Fruit fly (Drosophila melanogaster) whole organism, embryonic: Measurements from ENCODE around the gene Rok.

ENCODE experiments used
- BtbVII ChIP-seq: fragments of 200-800 bp; sonication (Bioruptor generic); optimal IDR thresholded peaks from 3 replicates; lab custom pipeline; 2017; ENCODE audit warnings: missing biosample characterization, mild to moderate bottlenecking, missing genetic modification characterization
- C15 ChIP-seq: fragments of 200-800 bp; sonication (Bioruptor generic); IDR thresholded peaks from 3 replicates; pipeline ENCODE4 v1.3.6; 2022; ENCODE audit warnings: missing biosample characterization, missing genetic modification characterization
- CG10209 ChIP-seq: fragments of 200-800 bp; sonication (Bioruptor generic); optimal IDR thresholded peaks from 3 replicates; lab custom pipeline; 2017; ENCODE audit warnings: missing biosample characterization, mild to moderate bottlenecking, missing genetic modification characterization, missing genetic modification reagents
- CG1024 ChIP-seq: fragments of 200-800 bp; sonication (Bioruptor generic); IDR thresholded peaks from 2 replicates; pipeline ENCODE4 v1.3.6; 2022; ENCODE audit warnings: missing biosample characterization, missing genetic modification characterization
- CG10431 ChIP-seq: fragments of 200-800 bp; sonication (Bioruptor generic); optimal IDR thresholded peaks from 3 replicates; lab custom pipeline; 2018; ENCODE audit warnings: missing biosample characterization, mild to moderate bottlenecking, missing genetic modification characterization
- CG11456 ChIP-seq: fragments of 200-800 bp; sonication (Bioruptor generic); IDR thresholded peaks from 3 replicates; pipeline ENCODE4 v1.3.6; 2022; ENCODE audit warnings: missing biosample characterization, missing genetic modification characterization
- CG13894 ChIP-seq: fragments of 200-800 bp; sonication (Bioruptor generic); optimal IDR thresholded peaks from 3 replicates; lab custom pipeline; 2018; ENCODE audit warnings: missing biosample characterization, mild to moderate bottlenecking, missing genetic modification characterization, moderate library complexity
- CG14014 ChIP-seq: fragments of 200-800 bp; sonication (Bioruptor generic); IDR thresholded peaks from 2 replicates; pipeline ENCODE4 v1.3.6; 2022; ENCODE audit warnings: missing biosample characterization, missing genetic modification characterization
- CG14860 ChIP-seq: fragments of 200-800 bp; sonication (Bioruptor generic); IDR thresholded peaks from 3 replicates; pipeline ENCODE4 v1.3.6; 2022; ENCODE audit warnings: missing biosample characterization, missing genetic modification characterization; ENCODE audit not compliant: partially characterized antibody
- CG15011 ChIP-seq: fragments of 200-800 bp; sonication (Bioruptor generic); optimal IDR thresholded peaks from 3 replicates; lab custom pipeline; 2018; ENCODE audit warnings: missing biosample characterization, mild to moderate bottlenecking, missing genetic modification characterization
- CG1603 ChIP-seq: fragments of 200-800 bp; sonication (Bioruptor generic); optimal IDR thresholded peaks from 2 replicates; lab custom pipeline; 2019; ENCODE audit warnings: missing biosample characterization, mild to moderate bottlenecking, missing genetic modification characterization, moderate library complexity
- CG16815 ChIP-seq: fragments of 200-800 bp; sonication (Bioruptor generic); optimal IDR thresholded peaks from 3 replicates; lab custom pipeline; 2017; ENCODE audit warnings: missing biosample characterization, mild to moderate bottlenecking, missing genetic modification characterization
- CG1792 ChIP-seq: fragments of 200-800 bp; sonication (Bioruptor generic); optimal IDR thresholded peaks from 2 replicates; lab custom pipeline; 2016; ENCODE audit warnings: missing biosample characterization, missing genetic modification characterization
- CG1832 ChIP-seq: fragments of 200-800 bp; sonication (Bioruptor generic); optimal IDR thresholded peaks from 2 replicates; lab custom pipeline; 2017; ENCODE audit warnings: missing biosample characterization, mild to moderate bottlenecking, missing genetic modification characterization, inconsistent platforms
- CG18764 ChIP-seq: fragments of 200-800 bp; sonication (Bioruptor generic); optimal IDR thresholded peaks from 3 replicates; lab custom pipeline; 2016; ENCODE audit warnings: missing biosample characterization, missing genetic modification characterization
- CG2202 ChIP-seq: fragments of 200-800 bp; sonication (Bioruptor generic); optimal IDR thresholded peaks from 2 replicates; lab custom pipeline; 2018; ENCODE audit warnings: missing biosample characterization, mild to moderate bottlenecking, missing genetic modification characterization
- CG3995 ChIP-seq: fragments of 200-800 bp; sonication (Bioruptor generic); optimal IDR thresholded peaks from 3 replicates; lab custom pipeline; 2016; ENCODE audit warnings: missing biosample characterization, missing genetic modification characterization
- CG4282 ChIP-seq: fragments of 200-800 bp; sonication (Bioruptor generic); optimal IDR thresholded peaks from 2 replicates; lab custom pipeline; 2016; ENCODE audit warnings: missing biosample characterization, missing genetic modification characterization
- CG4328 ChIP-seq: fragments of 200-800 bp; sonication (Bioruptor generic); optimal IDR thresholded peaks from 3 replicates; lab custom pipeline; 2017; ENCODE audit warnings: missing biosample characterization, missing genetic modification reagents, missing genetic modification characterization
- CG6175 ChIP-seq: fragments of 200-800 bp; sonication (Bioruptor generic); IDR thresholded peaks from 3 replicates; pipeline ENCODE4 v1.3.6; 2022; ENCODE audit warnings: missing biosample characterization, missing genetic modification characterization
- CG7928 ChIP-seq: fragments of 200-800 bp; sonication (Bioruptor generic); optimal IDR thresholded peaks from 2 replicates; lab custom pipeline; 2017; ENCODE audit warnings: missing biosample characterization, mild to moderate bottlenecking, missing genetic modification characterization
- CG8281 ChIP-seq: fragments of 200-800 bp; sonication (Bioruptor generic); optimal IDR thresholded peaks from 2 replicates; lab custom pipeline; 2018; ENCODE audit warnings: missing biosample characterization, mild to moderate bottlenecking, missing genetic modification characterization, moderate library complexity
- CG8359 ChIP-seq: fragments of 200-800 bp; sonication (Bioruptor generic); optimal IDR thresholded peaks from 2 replicates; lab custom pipeline; 2017; ENCODE audit warnings: missing biosample characterization, mild to moderate bottlenecking, missing genetic modification characterization, borderline replicate concordance
- D ChIP-seq, 2 experiments: fragments of 200-800 bp in 1 of 2; fragments of >200 bp in 1 of 2; sonication (Bioruptor generic) in 1 of 2; optimal IDR thresholded peaks; 2 replicates in 1 of 2; 3 replicates in 1 of 2; lab custom pipeline; 2017; ENCODE audit warnings: mild to moderate bottlenecking in 1 of 2, missing biosample characterization in 1 of 2, missing genetic modification characterization in 1 of 2, missing genetic modification reagents in 1 of 2
- Deaf1 ChIP-seq: fragments of 200-800 bp; optimal IDR thresholded peaks from 3 replicates; lab custom pipeline; 2019; ENCODE audit warnings: missing biosample characterization, mild to moderate bottlenecking, missing genetic modification characterization, moderate library complexity
- E2f1 ChIP-seq: fragments of 200-800 bp; sonication (Bioruptor generic); IDR thresholded peaks from 2 replicates; pipeline ENCODE4 v1.3.6; 2022; ENCODE audit warnings: missing biosample characterization, missing genetic modification characterization
- Hmr ChIP-seq: fragments of 200-800 bp; sonication (Bioruptor generic); optimal IDR thresholded peaks from 3 replicates; lab custom pipeline; 2017; ENCODE audit warnings: mild to moderate bottlenecking, missing biosample characterization, missing genetic modification reagents, missing genetic modification characterization
- Hmx ChIP-seq: fragments of 200-800 bp; sonication (Bioruptor generic); optimal IDR thresholded peaks from 2 replicates; lab custom pipeline; 2016; ENCODE audit warnings: missing biosample characterization, missing genetic modification characterization
- MTF-1 ChIP-seq: fragments of 200-800 bp; sonication (Bioruptor generic); optimal IDR thresholded peaks from 2 replicates; lab custom pipeline; 2018; ENCODE audit warnings: missing biosample characterization, mild to moderate bottlenecking, missing genetic modification characterization, borderline replicate concordance
- Mad ChIP-seq: fragments of 200-800 bp; sonication (Bioruptor generic); optimal IDR thresholded peaks from 2 replicates; lab custom pipeline; 2016; ENCODE audit warnings: missing biosample characterization, missing genetic modification characterization
- Optix ChIP-seq: fragments of 200-800 bp; sonication (Bioruptor generic); IDR thresholded peaks from 3 replicates; pipeline ENCODE4 v1.3.6; 2022; ENCODE audit warnings: missing biosample characterization, missing genetic modification characterization
- PHDP ChIP-seq: fragments of 200-800 bp; sonication (Bioruptor generic); optimal IDR thresholded peaks from 3 replicates; lab custom pipeline; 2018; ENCODE audit warnings: missing biosample characterization, mild to moderate bottlenecking, missing genetic modification characterization, moderate library complexity
- Ravus ChIP-seq: fragments of 200-800 bp; sonication (Bioruptor generic); IDR thresholded peaks from 2 replicates; pipeline ENCODE4 v1.3.6; 2022; ENCODE audit warnings: missing biosample characterization, missing genetic modification characterization
- bsh ChIP-seq, 2 experiments: fragments of 200-800 bp; sonication (Bioruptor generic); optimal IDR thresholded peaks; 2 replicates each; lab custom pipeline; 2017 to 2018; ENCODE audit warnings: mild to moderate bottlenecking in 2 of 2, missing biosample characterization in 2 of 2, missing genetic modification characterization in 2 of 2, moderate library complexity in 1 of 2
- chn ChIP-seq: fragments of 200-800 bp; sonication (Bioruptor generic); optimal IDR thresholded peaks from 2 replicates; lab custom pipeline; 2016; ENCODE audit warnings: missing biosample characterization, missing genetic modification characterization
- dati ChIP-seq: fragments of 200-800 bp; sonication (Bioruptor generic); IDR thresholded peaks from 2 replicates; pipeline ENCODE4 v1.3.6; 2022; ENCODE audit warnings: missing biosample characterization, missing genetic modification characterization
- eve ChIP-seq, 2 experiments: fragments of >200 bp; optimal IDR thresholded peaks; 2 replicates each; lab custom pipeline; 2017; ENCODE audit warnings: missing biosample characterization in 2 of 2, missing genetic modification characterization in 2 of 2
- fd102C ChIP-seq: fragments of 200-800 bp; sonication (Bioruptor generic); optimal IDR thresholded peaks from 2 replicates; lab custom pipeline; 2018; ENCODE audit warnings: missing biosample characterization, mild to moderate bottlenecking, missing genetic modification characterization, moderate library complexity
- fd64A ChIP-seq: fragments of 200-800 bp; sonication (Bioruptor generic); optimal IDR thresholded peaks from 3 replicates; lab custom pipeline; 2018; ENCODE audit warnings: missing biosample characterization, mild to moderate bottlenecking, missing genetic modification characterization
- lov ChIP-seq, 2 experiments: fragments of 200-800 bp in 1 of 2; fragments of >200 bp in 1 of 2; sonication (Bioruptor generic) in 1 of 2; IDR thresholded peaks in 1 of 2; optimal IDR thresholded peaks in 1 of 2; 2 replicates in 1 of 2; 3 replicates in 1 of 2; pipeline versions ENCODE4 v1.3.6 to Lab custom; 2017 to 2022; ENCODE audit warnings: missing biosample characterization in 1 of 2, missing genetic modification characterization in 1 of 2
- luna ChIP-seq: fragments of 200-800 bp; sonication (Bioruptor generic); optimal IDR thresholded peaks from 2 replicates; lab custom pipeline; 2016; ENCODE audit warnings: missing biosample characterization, missing genetic modification characterization
- nerfin-1 ChIP-seq: fragments of 200-800 bp; sonication (Bioruptor generic); optimal IDR thresholded peaks from 3 replicates; lab custom pipeline; 2019; ENCODE audit warnings: missing biosample characterization, mild to moderate bottlenecking, missing genetic modification characterization, moderate library complexity
- odd ChIP-seq: fragments of 200-800 bp; sonication (Bioruptor generic); optimal IDR thresholded peaks from 2 replicates; lab custom pipeline; 2017; ENCODE audit warnings: missing biosample characterization, mild to moderate bottlenecking, missing genetic modification characterization
- pb ChIP-seq: fragments of 200-800 bp; sonication (Bioruptor generic); optimal IDR thresholded peaks from 3 replicates; lab custom pipeline; 2016; ENCODE audit warnings: missing biosample characterization, missing genetic modification characterization
- shn ChIP-seq: fragments of 200-800 bp; sonication (Bioruptor generic); optimal IDR thresholded peaks from 3 replicates; lab custom pipeline; 2016; ENCODE audit warnings: missing biosample characterization, missing genetic modification characterization
- slbo ChIP-seq: fragments of 200-800 bp; sonication (Bioruptor generic); IDR thresholded peaks from 2 replicates; pipeline ENCODE4 v1.3.6; 2022; ENCODE audit warnings: missing biosample characterization, missing genetic modification characterization
- zen ChIP-seq: fragments of 200-800 bp; sonication (Bioruptor generic); optimal IDR thresholded peaks from 3 replicates; lab custom pipeline; 2018; ENCODE audit warnings: missing biosample characterization, mild to moderate bottlenecking, missing genetic modification characterization, moderate library complexity

The Rok gene

DNA sequence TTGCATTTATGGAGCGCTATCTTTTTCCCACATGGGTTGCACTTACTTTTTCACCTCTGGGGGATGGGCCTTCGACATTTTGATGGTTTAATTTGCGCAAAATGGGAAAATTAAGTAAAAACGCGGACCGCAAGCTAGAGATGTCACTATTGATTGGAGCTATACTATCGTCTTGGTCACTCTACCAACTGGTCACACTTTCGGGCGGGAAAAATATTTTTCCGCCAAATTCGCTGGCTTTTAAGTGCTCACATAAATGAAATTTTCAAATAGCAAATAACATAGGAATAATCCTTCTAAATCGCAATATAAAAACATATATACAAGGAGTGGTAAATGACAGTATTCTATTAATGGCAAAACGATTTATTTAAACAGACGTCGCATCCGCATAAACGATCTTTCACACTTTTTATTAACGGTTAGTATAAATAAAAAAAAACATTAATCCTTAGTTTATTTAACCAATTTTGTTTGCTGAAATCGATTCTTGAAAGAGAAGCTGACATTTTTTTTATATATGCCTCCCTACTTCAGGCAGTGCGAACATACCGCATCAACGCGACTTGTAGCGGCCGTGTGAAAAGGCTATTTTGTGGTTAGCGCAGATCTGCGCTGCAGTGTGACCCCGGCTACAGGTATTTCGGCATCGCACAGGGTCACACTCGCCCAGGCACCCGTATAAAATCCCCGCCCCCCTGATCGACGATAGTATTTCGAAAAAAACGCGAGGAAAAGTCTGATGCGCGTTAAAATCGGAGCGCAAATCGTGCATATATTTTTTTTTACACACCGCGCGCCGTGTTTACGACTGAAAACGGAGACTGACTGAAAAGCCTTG, 3.3 kb upstream of the Rok start, which contains the start of the genes SNRPG and mthl1 (continued):
- TF ChIP-seq PHDP (peak; percentile 53), CG11456 (GFP tag; lab: Robert Waterston, UW) (peak; percentile 94), CG8359 (GFP tag; lab: Kevin White, UChicago) (no peak), CG7928 (GFP tag; lab: Kevin White, UChicago) (peak; percentile 38), CG6175 (GFP tag; lab: Robert Waterston, UW) (peak; percentile 88), CG2202 (tag; lab: Kevin White, UChicago) (no peak), chn (GFP tag; lab: Kevin White, UChicago) (peak; percentile 90), shn (GFP tag; lab: Kevin White, UChicago) (peak; percentile 77), CG3995 (GFP tag; lab: Kevin White, UChicago) (peak; percentile 79), CG14860 (peak; percentile 47; the same call in 1 of the 3 replicates), CG14014 (peak; percentile 94), Hmx (GFP tag; lab: Kevin White, UChicago) (peak; percentile 18), odd (GFP tag; lab: Kevin White, UChicago) (no peak), nerfin-1 (tag; lab: Kevin White, UChicago) (peak; percentile 37), fd64A (GFP tag; lab: Kevin White, UChicago) (peak; percentile 51), CG1792 (peak; percentile 41), fd102C (peak; percentile 7), D (optimal IDR thresholded peaks at IDR 0.05; lab: Kevin White, UChicago) (no peak), D (GFP tag; optimal IDR thresholded peaks at IDR 0.05; lab: Kevin White, UChicago) (peak; percentile 59), E2f1 (GFP tag; lab: Robert Waterston, UW) (peak; percentile 94), CG1603 (tag; lab: Kevin White, UChicago) (peak; percentile 79), CG4328 (GFP tag; lab: Kevin White, UChicago) (peak; percentile 32), dati (GFP tag; lab: Robert Waterston, UW) (peak; percentile 89), CG18764 (GFP tag; lab: Kevin White, UChicago) (peak; percentile 59), Deaf1 (tag; lab: Kevin White, UChicago) (no peak), pb (GFP tag; lab: Kevin White, UChicago) (peak; percentile 49), bsh (GFP tag; optimal IDR thresholded peaks at IDR 0.05; lab: Kevin White, UChicago) (peak in 1 of 2 experiments; percentile 64), Mad (GFP tag; lab: Kevin White, UChicago) (peak; percentile 69), Hmr (GFP tag; lab: Kevin White, UChicago) (peak; percentile 82), slbo (GFP tag; lab: Robert Waterston, UW) (peak; percentile 97), CG8281 (tag; lab: Kevin White, UChicago) (no peak), MTF-1 (no peak), CG1024 (GFP tag; lab: Robert Waterston, UW) (peak; percentile 84), CG16815 (GFP tag; lab: Kevin White, UChicago) (peak; percentile 83), lov (optimal IDR thresholded peaks at IDR 0.05; lab: Kevin White, UChicago) (no peak), lov (GFP tag; IDR thresholded peaks at IDR 0.05; lab: Robert Waterston, UW) (peak; percentile 74; the same call in 1 of the 3 replicates), zen (tag; lab: Kevin White, UChicago) (peak; percentile 59), BtbVII (GFP tag; lab: Kevin White, UChicago) (no peak), CG10431 (GFP tag; lab: Kevin White, UChicago) (peak; percentile 10), CG10209 (peak; percentile 74), eve (GFP tag; optimal IDR thresholded peaks at IDR 0.05; lab: Kevin White, UChicago) (no peak), Optix (GFP tag; lab: Robert Waterston, UW) (peak; percentile 89), CG4282 (GFP tag; lab: Kevin White, UChicago) (peak; percentile 52), CG13894 (peak; percentile 63), Ravus (GFP tag; lab: Robert Waterston, UW) (peak; percentile 78), luna (GFP tag; lab: Kevin White, UChicago) (no peak), CG15011 (GFP tag; lab: Kevin White, UChicago) (no peak), CG1832 (no peak), C15 (GFP tag; lab: Robert Waterston, UW) (peak; percentile 77)
